Worm (Caenorhabditis elegans): ENCODE results near the gene vps-60.
"Not testable (repeated sequence)": the region's sequence is repeated elsewhere in the genome, so short reads cannot be mapped to it uniquely, and the experiment has no call there.

The vps-60 gene

ce11 chrV:8580961-8581360 lies 25.0 kb downstream of the vps-60 start, which contains the start of gene C10B5.1:
Gene C10B5.1 (plus strand): TSS chrV:8581261.
- TF ChIP-seq ahr-1 (tag; optimal IDR thresholded peaks at IDR 0.05) (no peak), pha-2 (tag; optimal IDR thresholded peaks at IDR 0.05) (no peak), pqm-1 (tag; optimal IDR thresholded peaks at IDR 0.05) (no peak), ttx-3 (tag; optimal IDR thresholded peaks at IDR 0.05) (no peak)

- not testable (repeated sequence) for TF ChIP-seq sox-4 (tag; optimal IDR thresholded peaks at IDR 0.05); unc-42 (tag; optimal IDR thresholded peaks at IDR 0.05); dmd-4 (tag; optimal IDR thresholded peaks at IDR 0.05; ENCODE audit: borderline replicate concordance)
These were observed 31.2 kb downstream of the vps-60 start, which contains the start of gene F25G6.1 for ce11 chrV:8574762-8575161. Gene F25G6.1 (plus strand): TSS chrV:8575062.

ce11 chrV:8569841-8570361 lies 36.0 kb downstream of the vps-60 start, which contains the start of the genes F25G6.9 and symk-1:
Gene F25G6.9 (minus strand): TSS chrV:8570000.
Gene symk-1 (plus strand): TSS chrV:8570311.
- TF ChIP-seq pros-1 (tag; optimal IDR thresholded peaks at IDR 0.05), result no peak
- TF ChIP-seq ceh-14 (tag; optimal IDR thresholded peaks at IDR 0.05), result peak; percentile 12
- no peak for TF ChIP-seq ceh-19 (GFP tag; optimal IDR thresholded peaks at IDR 0.05)
- peak; percentile 40 for TF ChIP-seq nfya-1 (tag; optimal IDR thresholded peaks at IDR 0.05)

- TF ChIP-seq ceh-18 (tag; optimal IDR thresholded peaks at IDR 0.05) (no peak), mec-3 (tag; optimal IDR thresholded peaks at IDR 0.05; ENCODE audit: borderline replicate concordance) (no peak), T23F11.4 (GFP tag; optimal IDR thresholded peaks at IDR 0.05) (no peak), pha-4 (tag; optimal IDR thresholded peaks at IDR 0.05) (no peak), syd-9 (tag; optimal IDR thresholded peaks at IDR 0.05) (no peak), pax-1 (tag; optimal IDR thresholded peaks at IDR 0.05) (no peak), Y22D7AL.16 (tag; optimal IDR thresholded peaks at IDR 0.05) (no peak), C08G9.2 (tag; optimal IDR thresholded peaks at IDR 0.05) (no peak), sdc-2 (tag; optimal IDR thresholded peaks at IDR 0.05) (no peak), F13H6.1 (tag; optimal IDR thresholded peaks at IDR 0.05) (no peak), zip-5 (tag; optimal IDR thresholded peaks at IDR 0.05) (no peak), pros-1 (tag; optimal IDR thresholded peaks at IDR 0.05) (no peak), fax-1 (tag; optimal IDR thresholded peaks at IDR 0.05) (no peak)
These were observed 36.8 kb downstream of the vps-60 start for ce11 chrV:8569172-8569571.

- TF ChIP-seq F13H6.1 (tag; optimal IDR thresholded peaks at IDR 0.05), result no peak
- no peak for TF ChIP-seq hlh-15 (tag; optimal IDR thresholded peaks at IDR 0.05)
- no peak for TF ChIP-seq nhr-232 (tag; optimal IDR thresholded peaks at IDR 0.05)
- no peak for TF ChIP-seq ceh-48 (tag; optimal IDR thresholded peaks at IDR 0.05)
- no peak for TF ChIP-seq C08G9.2 (tag; optimal IDR thresholded peaks at IDR 0.05)
- no peak for TF ChIP-seq pqm-1 (tag; optimal IDR thresholded peaks at IDR 0.05)
- TF ChIP-seq ceh-9 (tag; optimal IDR thresholded peaks at IDR 0.05), result no peak
- TF ChIP-seq unc-86 (tag; optimal IDR thresholded peaks at IDR 0.05), result no peak
- no peak for TF ChIP-seq pag-3 (tag; optimal IDR thresholded peaks at IDR 0.05; ENCODE audit: borderline replicate concordance)
- TF ChIP-seq syd-9 (tag; optimal IDR thresholded peaks at IDR 0.05), result no peak
- TF ChIP-seq sox-4 (tag; optimal IDR thresholded peaks at IDR 0.05), result no peak
- no peak for TF ChIP-seq tbx-7 (tag; optimal IDR thresholded peaks at IDR 0.05)
- no peak for TF ChIP-seq T23F11.4 (GFP tag; optimal IDR thresholded peaks at IDR 0.05)
- TF ChIP-seq pat-9 (tag; optimal IDR thresholded peaks at IDR 0.05), result no peak
- TF ChIP-seq tbx-2 (tag; optimal IDR thresholded peaks at IDR 0.05), result no peak
- TF ChIP-seq pha-2 (tag; optimal IDR thresholded peaks at IDR 0.05), result no peak
- no peak for TF ChIP-seq ets-4 (tag; optimal IDR thresholded peaks at IDR 0.05)
- no peak for TF ChIP-seq sox-2 (GFP tag; IDR thresholded peaks at IDR 0.05)
These were observed 40.9 kb downstream of the vps-60 start, which contains the start of gene F25G6.8 for ce11 chrV:8565075-8565474. Gene F25G6.8 (minus strand): TSS chrV:8565175.
